Worm (Caenorhabditis elegans) whole organism, L1 larva: Measurements from ENCODE around the gene exos-4.1.

Source experiments
- ceh-82 ChIP-seq, 3 experiments: fragments of 150-350 bp in 1 of 3; sonication (generic microtip) in 2 of 3; optimal IDR thresholded peaks; 2 replicates each; lab custom pipeline; 2014 to 2017; ENCODE audit warnings: missing biosample characterization in 3 of 3, missing genetic modification characterization in 3 of 3
- ztf-4 ChIP-seq: fragments of 150-350 bp; optimal IDR thresholded peaks from 2 replicates; lab custom pipeline; 2014; ENCODE audit warnings: missing biosample characterization, missing genetic modification characterization

- TF ChIP-seq ztf-4 (no peak), ceh-82 (tag; optimal IDR thresholded peaks at IDR 0.05; lab: Kevin White, UChicago) (no peak)
Measured at ce11 chrIV:13068451-13068850, 30.3 kb upstream of the exos-4.1 start, which contains the start of gene scl-6.
